Fruit fly (Drosophila melanogaster): ENCODE results near the gene CG11586.

Gene CG11586

DNA sequence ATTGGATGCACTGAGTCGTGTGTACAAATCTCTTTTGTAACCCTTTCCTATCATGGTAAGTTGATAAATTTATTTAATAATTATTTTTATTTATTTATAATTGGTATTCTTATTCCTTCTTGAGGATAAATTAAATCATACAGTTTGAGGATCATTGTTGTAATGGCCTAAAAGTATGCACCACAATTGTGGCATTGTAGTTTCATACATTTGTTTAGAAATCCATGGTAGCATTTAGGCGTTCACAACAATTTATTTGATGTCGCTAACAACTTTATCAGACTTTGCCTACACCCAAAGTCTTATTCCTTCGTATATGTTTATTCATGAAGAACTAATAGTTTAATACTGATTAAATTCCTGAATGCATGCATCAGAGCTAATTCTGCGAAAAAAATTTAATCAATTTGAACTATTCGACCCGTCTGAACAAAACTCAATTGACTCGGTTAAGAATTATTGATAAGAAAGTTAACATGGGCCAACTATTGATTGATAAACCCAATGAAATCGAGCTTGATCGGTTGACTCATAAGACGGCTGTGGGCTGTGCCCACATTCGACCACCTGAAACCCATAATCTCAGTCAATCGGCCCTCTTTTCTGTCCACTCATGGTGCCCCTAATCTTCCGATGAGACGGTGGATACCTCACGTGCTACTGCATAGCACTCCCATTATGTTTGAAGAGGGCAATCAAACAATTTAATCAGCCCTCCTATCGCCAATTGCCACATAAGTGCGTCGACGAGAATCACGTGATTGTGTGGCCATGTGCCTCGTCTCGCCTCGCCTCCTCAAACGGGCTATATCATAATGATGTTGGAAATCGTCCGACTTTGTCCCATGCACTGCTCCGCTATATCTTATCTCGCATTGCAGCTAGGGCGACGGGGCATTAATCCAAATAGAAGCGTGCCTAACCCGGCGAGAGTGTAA is 42.7 kb downstream of the CG11586 start (continued):
- no peak for TF ChIP-seq Scr (GFP tag; IDR thresholded peaks at IDR 0.05; ENCODE audit: partially characterized antibody)
- no peak for TF ChIP-seq CG3163 (GFP tag; optimal IDR thresholded peaks at IDR 0.05)
- TF ChIP-seq disco-r (GFP tag; optimal IDR thresholded peaks at IDR 0.05) = no peak
- TF ChIP-seq fru (optimal IDR thresholded peaks at IDR 0.05) = no peak
- no peak for TF ChIP-seq CG15514 (GFP tag; optimal IDR thresholded peaks at IDR 0.05)
- no peak for TF ChIP-seq Six4 (GFP tag; optimal IDR thresholded peaks at IDR 0.05)
- TF ChIP-seq CG31224 (GFP tag; IDR thresholded peaks at IDR 0.05) = no peak
- no peak; the same call in 2 of the 3 replicates for TF ChIP-seq otp (GFP tag; IDR thresholded peaks at IDR 0.05)
- peak; percentile 23 for TF ChIP-seq Med (GFP tag)
- no peak for TF ChIP-seq CG1647 (GFP tag; optimal IDR thresholded peaks at IDR 0.05)
- no peak for TF ChIP-seq CG7928 (GFP tag; optimal IDR thresholded peaks at IDR 0.05)
- no peak for TF ChIP-seq Sox100B (GFP tag; optimal IDR thresholded peaks at IDR 0.05)
- no peak for TF ChIP-seq CG13894 (tag; optimal IDR thresholded peaks at IDR 0.05)
- TF ChIP-seq usp (GFP tag; optimal IDR thresholded peaks at IDR 0.05) = no peak
- no peak for TF ChIP-seq Blimp-1 (GFP tag; optimal IDR thresholded peaks at IDR 0.05)
- TF ChIP-seq trem (tag; optimal IDR thresholded peaks at IDR 0.05) = no peak
- TF ChIP-seq onecut (GFP tag; IDR thresholded peaks at IDR 0.05) = no peak
- TF ChIP-seq sc (optimal IDR thresholded peaks at IDR 0.05) = no peak
- TF ChIP-seq sc (GFP tag; optimal IDR thresholded peaks at IDR 0.05) = no peak
- no peak for TF ChIP-seq ttk (GFP tag; IDR thresholded peaks at IDR 0.05)
- TF ChIP-seq CG3065 (GFP tag; optimal IDR thresholded peaks at IDR 0.05) = no peak
- no peak for TF ChIP-seq H15 (GFP tag; IDR thresholded peaks at IDR 0.05)
- TF ChIP-seq mld (GFP tag; IDR thresholded peaks at IDR 0.05; ENCODE audit: partially characterized antibody) = no peak
- TF ChIP-seq Pdp1 (GFP tag; optimal IDR thresholded peaks at IDR 0.05) = peak in 1 of 2 experiments; percentile 35
- no peak for TF ChIP-seq CG3847 (GFP tag; IDR thresholded peaks at IDR 0.05)
- TF ChIP-seq CG14860 (GFP tag; IDR thresholded peaks at IDR 0.05; ENCODE audit: partially characterized antibody) = no peak
- no peak for TF ChIP-seq ac (GFP tag; optimal IDR thresholded peaks at IDR 0.05)
- TF ChIP-seq CG11085 (GFP tag; IDR thresholded peaks at IDR 0.05) = no peak
- TF ChIP-seq CG8478 (optimal IDR thresholded peaks at IDR 0.05) = no peak
- TF ChIP-seq Lpt (GFP tag; optimal IDR thresholded peaks at IDR 0.05) = no peak
- TF ChIP-seq CG30431 (GFP tag; optimal IDR thresholded peaks at IDR 0.05) = no peak
- no peak for TF ChIP-seq Elba2 (GFP tag; optimal IDR thresholded peaks at IDR 0.05)
- TF ChIP-seq CG6854 (GFP tag; optimal IDR thresholded peaks at IDR 0.05) = no peak
- no peak for TF ChIP-seq sqz (GFP tag; optimal IDR thresholded peaks at IDR 0.05)
- no peak for TF ChIP-seq gsb-n (tag; optimal IDR thresholded peaks at IDR 0.05)
- TF ChIP-seq Hr39 (optimal IDR thresholded peaks at IDR 0.05) = no peak
- no peak for TF ChIP-seq h (optimal IDR thresholded peaks at IDR 0.05)
- TF ChIP-seq CG34376 (GFP tag; optimal IDR thresholded peaks at IDR 0.05) = peak; percentile 88
- no peak for TF ChIP-seq CG17361 (GFP tag; IDR thresholded peaks at IDR 0.05)
- TF ChIP-seq CG18262 (tag; optimal IDR thresholded peaks at IDR 0.05) = no peak
- TF ChIP-seq vvl (GFP tag; IDR thresholded peaks at IDR 0.05) = peak; percentile 15; the same call in 1 of the 2 replicates
- no peak for TF ChIP-seq C15 (GFP tag; IDR thresholded peaks at IDR 0.05)
- no peak for TF ChIP-seq jigr1 (GFP tag; IDR thresholded peaks at IDR 0.05)
- no peak for TF ChIP-seq CG16813 (GFP tag; IDR thresholded peaks at IDR 0.05; ENCODE audit: partially characterized antibody)
- no peak for TF ChIP-seq CG14965 (GFP tag; optimal IDR thresholded peaks at IDR 0.05; ENCODE audit: borderline replicate concordance)
- no peak for TF ChIP-seq CG11723 (GFP tag; optimal IDR thresholded peaks at IDR 0.05)
- TF ChIP-seq Trl (optimal IDR thresholded peaks at IDR 0.05) = no peak
- no peak for TF ChIP-seq Trl (GFP tag; optimal IDR thresholded peaks at IDR 0.05)
- TF ChIP-seq kay (GFP tag; optimal IDR thresholded peaks at IDR 0.05) = no peak
- no peak for TF ChIP-seq CG6175 (GFP tag; IDR thresholded peaks at IDR 0.05)
- TF ChIP-seq sens (GFP tag) = no peak
- TF ChIP-seq knrl (GFP tag; IDR thresholded peaks at IDR 0.05; ENCODE audit: partially characterized antibody) = no peak

All from whole organism, embryonic.